Worm (Caenorhabditis elegans): ENCODE measurements around the gene nrde-1.

The nrde-1 gene

DNA sequence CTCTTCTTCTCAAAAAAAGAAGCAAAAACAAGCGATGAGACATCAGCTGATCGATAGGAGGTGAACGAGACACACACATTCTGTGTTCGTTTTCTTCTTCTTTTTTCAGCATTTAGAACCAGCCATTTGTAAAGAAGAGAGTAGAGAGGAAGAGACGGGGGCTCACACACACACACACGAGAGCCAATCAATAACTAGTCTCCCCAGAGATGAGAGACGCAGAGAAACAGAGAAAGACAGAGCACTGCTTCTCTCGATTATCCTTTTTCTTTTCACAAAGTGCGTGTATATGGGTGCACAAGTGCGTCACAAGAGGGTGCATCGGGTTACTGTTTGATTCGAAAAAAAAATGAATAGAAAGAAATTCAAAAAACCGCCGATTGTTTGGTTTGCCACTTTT is 35.9 kb upstream of the nrde-1 start (continued):
- TF ChIP-seq gei-8 (GFP tag; optimal IDR thresholded peaks at IDR 0.05): no peak
- TF ChIP-seq ceh-20 (GFP tag; IDR thresholded peaks at IDR 0.05): 0 out of 2 replicates have a peak, but pooled peaks have one; percentile 52
- TF ChIP-seq aha-1 (tag): peak; percentile 94
- TF ChIP-seq pqm-1 (tag; optimal IDR thresholded peaks at IDR 0.05): no peak
- TF ChIP-seq hmg-1.1 (GFP tag; IDR thresholded peaks at IDR 0.05): peak; percentile 85
- no peak for TF ChIP-seq ceh-62 (tag; optimal IDR thresholded peaks at IDR 0.05)
- TF ChIP-seq Y105C5A.15 (GFP tag; IDR thresholded peaks at IDR 0.05): no peak
- peak; percentile 32 for TF ChIP-seq nhr-11 (tag; optimal IDR thresholded peaks at IDR 0.05)
- peak; percentile 67 for TF ChIP-seq ceh-28 (tag; optimal IDR thresholded peaks at IDR 0.05)
- TF ChIP-seq mep-1 (tag; optimal IDR thresholded peaks at IDR 0.05): peak; percentile 74
- TF ChIP-seq spr-3 (GFP tag; optimal IDR thresholded peaks at IDR 0.05): no peak
- TF ChIP-seq F10B5.3 (tag; optimal IDR thresholded peaks at IDR 0.05): no peak
- no peak for TF ChIP-seq snpc-1.2 (GFP tag; IDR thresholded peaks at IDR 0.05)
- no peak for TF ChIP-seq lin-13 (GFP tag; optimal IDR thresholded peaks at IDR 0.05)
- TF ChIP-seq Y5F2A.4 (GFP tag; optimal IDR thresholded peaks at IDR 0.05): no peak
- TF ChIP-seq hlh-30 (tag; optimal IDR thresholded peaks at IDR 0.05; ENCODE audit: insufficient read depth): peak; percentile 73
- peak; percentile 72 for TF ChIP-seq egl-43 (GFP tag; IDR thresholded peaks at IDR 0.05)
- TF ChIP-seq nhr-48 (tag; optimal IDR thresholded peaks at IDR 0.05): peak; percentile 33
- TF ChIP-seq F37D6.2 (tag; optimal IDR thresholded peaks at IDR 0.05): peak; percentile 43
- no peak for TF ChIP-seq daf-8 (GFP tag; IDR thresholded peaks at IDR 0.05)
- no peak for TF ChIP-seq lim-7 (GFP tag; IDR thresholded peaks at IDR 0.05)
- TF ChIP-seq nhr-102 (tag; optimal IDR thresholded peaks at IDR 0.05): no peak
- no peak for TF ChIP-seq jun-1 (tag; optimal IDR thresholded peaks at IDR 0.05)
- TF ChIP-seq mes-2 (tag; optimal IDR thresholded peaks at IDR 0.05; ENCODE audit: poor library complexity, severe bottlenecking): peak; percentile 20
- TF ChIP-seq unc-62 (GFP tag; optimal IDR thresholded peaks at IDR 0.05 in 1 of 2): no peak
- TF ChIP-seq unc-62 (tag; optimal IDR thresholded peaks at IDR 0.05): no peak
- TF ChIP-seq vab-7 (GFP tag; IDR thresholded peaks at IDR 0.05): no peak
- no peak for TF ChIP-seq T20F7.1 (GFP tag; optimal IDR thresholded peaks at IDR 0.05)
- TF ChIP-seq lin-29 (GFP tag; IDR thresholded peaks at IDR 0.05): no peak
- TF ChIP-seq snpc-4 (tag; optimal IDR thresholded peaks at IDR 0.05): no peak
- no peak for TF ChIP-seq nhr-6 (tag; optimal IDR thresholded peaks at IDR 0.05)
- TF ChIP-seq daf-19 (GFP tag; conservative IDR thresholded peaks at IDR 0.05): no peak
- no peak for TF ChIP-seq unc-39 (tag; optimal IDR thresholded peaks at IDR 0.05)
- TF ChIP-seq set-16 (GFP tag; IDR thresholded peaks at IDR 0.05): no peak
- TF ChIP-seq daf-12 (tag; optimal IDR thresholded peaks at IDR 0.05): no peak
- TF ChIP-seq F49E8.2 (tag; optimal IDR thresholded peaks at IDR 0.05; ENCODE audit: borderline replicate concordance): no peak
- TF ChIP-seq daf-16 (GFP tag; optimal IDR thresholded peaks at IDR 0.05): peak in 1 of 2 experiments; percentile 59
- no peak for TF ChIP-seq daf-16 (tag; optimal IDR thresholded peaks at IDR 0.05)
- TF ChIP-seq nhr-111 (GFP tag; optimal IDR thresholded peaks at IDR 0.05): no peak
- no peak for TF ChIP-seq Y48G9A.11 (GFP tag; IDR thresholded peaks at IDR 0.05)
- no peak for TF ChIP-seq madf-5 (GFP tag; IDR thresholded peaks at IDR 0.05)
- no peak for TF ChIP-seq ama-1 (optimal IDR thresholded peaks at IDR 0.05)
- TF ChIP-seq lin-1 (GFP tag; IDR thresholded peaks at IDR 0.05): no peak
- TF ChIP-seq ces-1 (GFP tag; optimal IDR thresholded peaks at IDR 0.05): peak; percentile 43
- TF ChIP-seq sdz-12 (GFP tag; optimal IDR thresholded peaks at IDR 0.05): no peak
- TF ChIP-seq dpl-1 (GFP tag; optimal IDR thresholded peaks at IDR 0.05): peak; percentile 29
- TF ChIP-seq arid-1 (GFP tag; conservative IDR thresholded peaks at IDR 0.05): no peak
- no peak for TF ChIP-seq ztf-7 (tag; optimal IDR thresholded peaks at IDR 0.05)
- TF ChIP-seq egl-27 (tag; optimal IDR thresholded peaks at IDR 0.05): no peak
- no peak for TF ChIP-seq cey-2 (tag; optimal IDR thresholded peaks at IDR 0.05; ENCODE audit: borderline replicate concordance, insufficient read depth)
- no peak for TF ChIP-seq nhr-237 (tag; optimal IDR thresholded peaks at IDR 0.05)
- no peak for TF ChIP-seq nhr-77 (tag; optimal IDR thresholded peaks at IDR 0.05)
- no peak for TF ChIP-seq F44E2.7 (GFP tag; IDR thresholded peaks at IDR 0.05)

Measured in whole organism, L4 larva.